Worm (Caenorhabditis elegans): ENCODE results near the gene srbc-13.

ce11 chrV:802726-803125, 44.9 kb upstream of the srbc-13 start:
- TF ChIP-seq ama-1 (optimal IDR thresholded peaks at IDR 0.05) = no peak
- no peak for TF ChIP-seq aly-1 (tag; optimal IDR thresholded peaks at IDR 0.05)
- no peak for TF ChIP-seq tbx-37 (GFP tag; conservative IDR thresholded peaks at IDR 0.05)
